Worm (Caenorhabditis elegans) whole organism, late embryonic: Measurements from ENCODE around the gene Y116A8B.1.
A peak's percentile ranks its signal among the peaks of the same experiment; 100 is the strongest.

Experiments used
- C08G9.2 ChIP-seq: sonication (generic microtip); optimal IDR thresholded peaks from 2 replicates; lab custom pipeline; 2016; ENCODE audit warnings: mild to moderate bottlenecking, missing genetic modification characterization, moderate library complexity, missing compliant biosample characterization
- C38D4.7 ChIP-seq: fragments of 200-800 bp; sonication (Bioruptor generic); optimal IDR thresholded peaks from 2 replicates; lab custom pipeline; 2018; ENCODE audit warnings: mild to moderate bottlenecking, missing genetic modification characterization, moderate library complexity, missing compliant biosample characterization
- K02D7.2 ChIP-seq: sonication (generic microtip); optimal IDR thresholded peaks from 2 replicates; lab custom pipeline; 2017; ENCODE audit warnings: mild to moderate bottlenecking, missing genetic modification characterization, missing compliant biosample characterization
- K09A11.1 ChIP-seq: sonication (generic microtip); optimal IDR thresholded peaks from 2 replicates; lab custom pipeline; 2017; ENCODE audit warnings: antibody characterized with exemption, mild to moderate bottlenecking, missing genetic modification characterization, missing compliant biosample characterization; ENCODE audit not compliant: insufficient read depth
- T23F11.4 ChIP-seq: fragments of 200-800 bp; sonication (Bioruptor generic); optimal IDR thresholded peaks from 2 replicates; lab custom pipeline; 2018; ENCODE audit warnings: mild to moderate bottlenecking, missing genetic modification characterization, missing compliant biosample characterization
- Y22D7AL.16 ChIP-seq: sonication (generic microtip); optimal IDR thresholded peaks from 2 replicates; lab custom pipeline; 2016; ENCODE audit warnings: missing genetic modification characterization, missing compliant biosample characterization
- ahr-1 ChIP-seq: sonication (generic microtip); optimal IDR thresholded peaks from 2 replicates; lab custom pipeline; 2016; ENCODE audit warnings: missing genetic modification characterization, missing compliant biosample characterization
- ama-1 ChIP-seq: fragments of 150-350 bp; optimal IDR thresholded peaks from 2 replicates; lab custom pipeline; 2014
- ceh-2 ChIP-seq: sonication (generic microtip); optimal IDR thresholded peaks from 2 replicates; lab custom pipeline; 2016; ENCODE audit warnings: missing genotype, missing genetic modification characterization, missing compliant biosample characterization
- ceh-24 ChIP-seq: sonication (generic microtip); optimal IDR thresholded peaks from 2 replicates; lab custom pipeline; 2016; ENCODE audit warnings: mild to moderate bottlenecking, missing genetic modification characterization, missing compliant biosample characterization
- ceh-34 ChIP-seq: sonication (generic microtip); optimal IDR thresholded peaks from 2 replicates; lab custom pipeline; 2016; ENCODE audit warnings: mild to moderate bottlenecking, missing genetic modification characterization, missing compliant biosample characterization
- ceh-45 ChIP-seq: fragments of 200-800 bp; sonication (Bioruptor generic); IDR thresholded peaks from 2 replicates; pipeline ENCODE4 v1.3.6; 2022; ENCODE audit warnings: missing genetic modification reagents, missing genetic modification characterization, missing compliant biosample characterization
- ceh-9 ChIP-seq: sonication (generic microtip); optimal IDR thresholded peaks from 2 replicates; lab custom pipeline; 2016; ENCODE audit warnings: mild to moderate bottlenecking, missing genetic modification characterization, inconsistent platforms, missing compliant biosample characterization
- che-1 ChIP-seq: sonication (generic microtip); optimal IDR thresholded peaks from 2 replicates; lab custom pipeline; 2016; ENCODE audit warnings: mild to moderate bottlenecking, missing genetic modification characterization, missing compliant biosample characterization
- dve-1 ChIP-seq: sonication (generic microtip); optimal IDR thresholded peaks from 2 replicates; lab custom pipeline; 2017; ENCODE audit warnings: antibody characterized with exemption, mild to moderate bottlenecking, missing genetic modification characterization, missing compliant biosample characterization
- elt-4 ChIP-seq: sonication (generic microtip); optimal IDR thresholded peaks from 2 replicates; lab custom pipeline; 2016; ENCODE audit warnings: missing genetic modification characterization, missing compliant biosample characterization
- fkh-6 ChIP-seq: sonication (generic microtip); optimal IDR thresholded peaks from 2 replicates; lab custom pipeline; 2016; ENCODE audit warnings: missing genetic modification characterization, missing compliant biosample characterization
- gmeb-2 ChIP-seq: sonication (generic microtip); optimal IDR thresholded peaks from 2 replicates; lab custom pipeline; 2016; ENCODE audit warnings: missing genetic modification characterization, inconsistent platforms, missing compliant biosample characterization
- hlh-13 ChIP-seq: fragments of 200-800 bp; sonication (Bioruptor generic); optimal IDR thresholded peaks from 2 replicates; lab custom pipeline; 2018; ENCODE audit warnings: mild to moderate bottlenecking, missing genetic modification characterization, missing compliant biosample characterization
- hlh-8 ChIP-seq: sonication (generic microtip); optimal IDR thresholded peaks from 2 replicates; lab custom pipeline; 2016; ENCODE audit warnings: missing genotype, missing genetic modification characterization, missing compliant biosample characterization
- madf-2 ChIP-seq: sonication (generic microtip); optimal IDR thresholded peaks from 2 replicates; lab custom pipeline; 2017; ENCODE audit warnings: missing genetic modification characterization, missing compliant biosample characterization
- mec-3 ChIP-seq: sonication (generic microtip); optimal IDR thresholded peaks from 2 replicates; lab custom pipeline; 2016; ENCODE audit warnings: borderline replicate concordance, missing genetic modification characterization, missing compliant biosample characterization
- nhr-11 ChIP-seq: fragments of 150-350 bp; optimal IDR thresholded peaks from 2 replicates; lab custom pipeline; 2014; ENCODE audit warnings: missing biosample characterization, missing genetic modification characterization
- nhr-232 ChIP-seq: sonication (generic microtip); optimal IDR thresholded peaks from 2 replicates; lab custom pipeline; 2016; ENCODE audit warnings: missing genetic modification characterization, missing compliant biosample characterization
- npax-4 ChIP-seq: sonication (generic microtip); optimal IDR thresholded peaks from 2 replicates; lab custom pipeline; 2016; ENCODE audit warnings: missing genetic modification characterization, missing compliant biosample characterization
- odd-2 ChIP-seq: sonication (generic microtip); optimal IDR thresholded peaks from 2 replicates; lab custom pipeline; 2017; ENCODE audit warnings: antibody characterized with exemption, mild to moderate bottlenecking, missing genetic modification characterization, missing compliant biosample characterization
- pax-1 ChIP-seq: fragments of 150-350 bp; optimal IDR thresholded peaks from 2 replicates; lab custom pipeline; 2014; ENCODE audit warnings: missing biosample characterization, missing genetic modification characterization
- pha-2 ChIP-seq: sonication (generic microtip); optimal IDR thresholded peaks from 2 replicates; lab custom pipeline; 2017; ENCODE audit warnings: mild to moderate bottlenecking, missing genetic modification characterization, missing compliant biosample characterization
- pha-4 ChIP-seq: fragments of 150-350 bp; optimal IDR thresholded peaks from 2 replicates; lab custom pipeline; 2018; ENCODE audit warnings: missing biosample characterization, missing genetic modification reagents, missing genetic modification characterization
- pros-1 ChIP-seq: fragments of 150-350 bp; optimal IDR thresholded peaks from 2 replicates; lab custom pipeline; 2014; ENCODE audit warnings: missing biosample characterization, missing genetic modification reagents, missing genetic modification characterization
- rnt-1 ChIP-seq: sonication (generic microtip); optimal IDR thresholded peaks from 2 replicates; lab custom pipeline; 2016; ENCODE audit warnings: missing genetic modification characterization, missing compliant biosample characterization
- sdc-2 ChIP-seq: sonication (generic microtip); optimal IDR thresholded peaks from 2 replicates; lab custom pipeline; 2016; ENCODE audit warnings: missing genotype, missing genetic modification characterization, missing compliant biosample characterization
- tbx-2 ChIP-seq: sonication (generic microtip); optimal IDR thresholded peaks from 2 replicates; lab custom pipeline; 2016; ENCODE audit warnings: missing genetic modification characterization, missing compliant biosample characterization
- unc-3 ChIP-seq, 2 experiments: fragments of 200-800 bp in 1 of 2; sonication (Bioruptor generic) in 1 of 2; sonication (generic microtip) in 1 of 2; conservative IDR thresholded peaks in 1 of 2; optimal IDR thresholded peaks in 1 of 2; 2 replicates each; pipeline versions ENCODE4 v1.3.6 to Lab custom; 2016 to 2022; ENCODE audit warnings: missing compliant biosample characterization in 2 of 2, missing genetic modification characterization in 2 of 2, missing genetic modification reagents in 1 of 2
- unc-86 ChIP-seq: sonication (generic microtip); optimal IDR thresholded peaks from 2 replicates; lab custom pipeline; 2016; ENCODE audit warnings: missing genetic modification characterization, missing compliant biosample characterization
- ztf-16 ChIP-seq: sonication (generic microtip); optimal IDR thresholded peaks from 2 replicates; lab custom pipeline; 2017; ENCODE audit warnings: missing genetic modification characterization, missing compliant biosample characterization

Gene Y116A8B.1

DNA sequence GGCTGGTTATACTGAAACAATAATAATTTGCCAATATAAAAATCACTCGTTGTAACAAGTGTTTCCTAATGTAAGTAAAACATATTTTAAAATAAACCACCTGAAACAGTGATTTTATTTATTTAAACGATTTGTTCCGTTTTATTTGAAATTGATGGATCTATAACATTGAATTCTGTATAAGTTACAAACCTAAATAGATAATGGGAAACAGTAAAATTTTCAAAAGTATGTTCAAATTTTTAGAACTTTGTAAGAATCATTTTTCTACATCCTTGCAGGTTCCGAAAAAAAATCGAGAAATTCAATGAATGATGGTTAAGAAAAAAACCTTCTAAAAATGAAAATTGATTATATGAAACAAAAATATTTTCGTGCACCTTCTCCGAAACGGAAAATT, 22.7 kb upstream of the Y116A8B.1 start:
- TF ChIP-seq ahr-1 (tag; lab: Kevin White, UChicago) (no peak), mec-3 (tag; lab: Kevin White, UChicago) (no peak), K09A11.1 (no peak), Y22D7AL.16 (tag; lab: Kevin White, UChicago) (no peak), elt-4 (tag; lab: Kevin White, UChicago) (no peak), tbx-2 (tag; lab: Kevin White, UChicago) (no peak), madf-2 (tag; lab: Kevin White, UChicago) (no peak), ceh-45 (GFP tag; lab: Robert Waterston, UW) (no peak), C08G9.2 (no peak)

DNA sequence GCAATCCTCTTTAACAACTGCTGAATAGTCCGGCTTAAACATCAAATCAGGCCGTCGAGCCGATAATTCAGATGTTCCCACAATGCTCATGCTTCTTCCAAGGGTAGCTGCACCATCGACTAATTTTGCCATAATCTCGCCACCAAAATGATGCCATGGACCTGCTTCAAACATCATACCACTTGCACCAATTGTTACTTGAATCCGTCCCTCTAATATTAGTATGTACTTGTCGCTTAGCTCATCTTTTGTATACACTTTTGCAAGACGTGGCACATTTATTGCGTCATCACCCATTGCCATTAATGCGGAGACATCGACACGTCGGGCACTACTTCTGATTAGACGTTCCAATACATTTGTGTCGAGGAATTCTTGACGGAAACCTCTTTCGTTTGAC, 16.4 kb upstream of the Y116A8B.1 start:
- no peak for TF ChIP-seq ztf-16
- TF ChIP-seq che-1, result no peak
- no peak for TF ChIP-seq hlh-13 (GFP tag; lab: Kevin White, UChicago)
- no peak for TF ChIP-seq odd-2 (tag; lab: Kevin White, UChicago)
- no peak for TF ChIP-seq pax-1 (tag; lab: Kevin White, UChicago)
- TF ChIP-seq gmeb-2, result no peak
- no peak for TF ChIP-seq rnt-1
- TF ChIP-seq pros-1 (tag; lab: Kevin White, UChicago), result no peak

DNA sequence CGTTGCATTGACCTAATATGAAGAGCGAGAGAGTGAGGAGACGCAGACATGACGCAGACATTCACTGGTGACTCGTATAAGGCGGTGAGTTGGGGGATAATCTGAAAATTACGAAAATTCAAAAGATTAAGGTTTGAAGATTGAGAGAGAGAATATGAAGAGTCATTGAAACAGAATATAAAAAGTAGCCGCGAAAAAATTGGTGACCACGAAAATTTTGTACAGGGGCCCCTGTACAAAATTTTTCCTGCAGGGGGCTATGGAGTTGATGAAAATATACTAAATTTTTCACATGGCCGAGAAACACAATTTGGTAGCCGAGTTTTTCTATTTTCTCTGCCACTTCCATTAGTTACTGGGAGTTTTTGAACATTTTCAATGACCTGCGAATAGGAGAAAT, 9.4 kb upstream of the Y116A8B.1 start, which contains the start of gene cnnm-1:
cnnm-1 (minus strand) TSS at position 101 of the 400 bp plus-strand sequence.
- TF ChIP-seq ceh-24 (tag; lab: Kevin White, UChicago) (no peak), ceh-34 (tag; lab: Kevin White, UChicago) (no peak), ceh-2 (tag; lab: Kevin White, UChicago) (no peak), pha-2 (tag; lab: Kevin White, UChicago) (no peak), T23F11.4 (no peak), ceh-9 (no peak), ahr-1 (tag; lab: Kevin White, UChicago) (no peak), nhr-232 (tag; lab: Kevin White, UChicago) (no peak), dve-1 (no peak), elt-4 (tag; lab: Kevin White, UChicago) (no peak), pha-4 (tag; lab: Kevin White, UChicago) (no peak), nhr-11 (tag; lab: Kevin White, UChicago) (no peak), gmeb-2 (no peak), C38D4.7 (GFP tag; lab: Kevin White, UChicago) (no peak), pros-1 (tag; lab: Kevin White, UChicago) (no peak), Y22D7AL.16 (tag; lab: Kevin White, UChicago) (no peak), sdc-2 (no peak)

DNA sequence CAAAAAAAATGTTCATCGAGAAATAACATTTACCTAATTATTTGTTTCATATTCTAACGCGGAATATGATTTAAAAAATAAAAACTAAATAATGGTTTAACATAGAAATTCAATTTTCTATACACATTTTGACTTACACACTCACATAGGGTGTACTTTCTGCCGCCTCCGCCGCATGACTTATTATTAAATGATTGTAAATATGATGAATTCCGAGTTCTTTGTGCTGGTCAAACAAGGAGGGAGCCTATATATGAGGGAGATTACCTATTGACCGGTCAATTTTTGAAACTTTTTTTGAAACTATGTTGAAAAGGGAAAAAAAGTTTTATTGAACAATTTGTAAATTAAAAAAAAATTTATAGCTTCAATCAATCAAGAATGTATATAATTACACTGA, 8.3 kb upstream of the Y116A8B.1 start:
- no peak for TF ChIP-seq K02D7.2 (tag; lab: Kevin White, UChicago)

DNA sequence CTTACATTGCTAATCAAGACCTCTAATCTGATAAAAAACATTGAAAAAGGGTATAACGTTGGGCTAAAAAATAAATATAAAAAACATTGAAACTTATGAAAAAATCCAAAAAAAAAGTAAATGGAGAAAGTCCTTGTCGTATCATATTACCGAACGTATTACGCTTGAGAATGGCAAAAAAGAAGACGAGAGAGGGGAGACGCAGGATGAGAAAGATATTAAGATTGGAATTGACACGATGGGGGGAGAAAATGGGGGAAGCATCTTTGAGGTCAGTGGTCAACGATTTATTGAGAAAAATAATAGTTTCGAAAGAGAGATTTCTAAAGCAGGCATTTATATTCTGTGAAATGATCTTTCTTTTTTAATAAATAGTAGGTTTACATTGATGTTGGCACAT, 6.8 kb upstream of the Y116A8B.1 start:
- TF ChIP-seq ahr-1 (tag; lab: Kevin White, UChicago) (no peak), unc-86 (tag; lab: Kevin White, UChicago) (no peak), ceh-34 (tag; lab: Kevin White, UChicago) (peak; percentile 71)

DNA sequence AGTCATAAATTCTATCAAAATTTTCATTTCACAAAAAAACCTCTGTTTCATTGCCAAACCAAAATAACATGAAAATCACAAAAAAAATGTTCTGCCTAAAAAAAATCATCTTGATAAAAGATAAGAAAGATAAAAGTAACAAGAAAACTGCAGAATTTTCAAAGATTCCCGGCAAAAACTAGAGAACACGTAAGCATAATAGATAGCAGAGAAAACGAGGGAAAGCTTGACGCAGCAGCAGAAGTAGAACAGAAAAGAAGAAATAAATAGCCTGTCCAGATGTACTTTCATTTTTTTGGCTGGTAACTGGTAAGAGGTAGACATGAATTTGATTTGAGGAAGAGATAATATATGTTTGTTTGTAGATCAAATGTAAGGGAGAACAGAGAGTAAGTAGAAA, 5.4 kb upstream of the Y116A8B.1 start:
- TF ChIP-seq hlh-8, result no peak
- no peak for TF ChIP-seq pha-4 (tag; lab: Kevin White, UChicago)
- no peak for TF ChIP-seq Y22D7AL.16 (tag; lab: Kevin White, UChicago)
- no peak for TF ChIP-seq che-1
- no peak for TF ChIP-seq nhr-232 (tag; lab: Kevin White, UChicago)
- no peak for TF ChIP-seq unc-3 (GFP tag; conservative IDR thresholded peaks at IDR 0.05; lab: Robert Waterston, UW)
- TF ChIP-seq unc-3 (tag; optimal IDR thresholded peaks at IDR 0.05; lab: Kevin White, UChicago), result no peak
- no peak for TF ChIP-seq pax-1 (tag; lab: Kevin White, UChicago)
- TF ChIP-seq sdc-2, result no peak
- no peak for TF ChIP-seq ama-1 (lab: Kevin White, UChicago)
- no peak for TF ChIP-seq npax-4
- TF ChIP-seq dve-1, result no peak
- no peak for TF ChIP-seq fkh-6 (tag; lab: Kevin White, UChicago)
- no peak for TF ChIP-seq ceh-2 (tag; lab: Kevin White, UChicago)
